Worm (Caenorhabditis elegans): Measurements from ENCODE around the gene fbxa-215.
"Not testable (repeated sequence)": the region's sequence is repeated elsewhere in the genome, so short reads cannot be mapped to it uniquely, and the experiment has no call there.

ce11 chrIV:13662570-13662969 lies 4.1 kb downstream of the fbxa-215 start, which contains the start of gene Y45F10C.2:
- not testable (repeated sequence) for TF ChIP-seq ceh-28 (tag; optimal IDR thresholded peaks at IDR 0.05); nhr-12 (tag; optimal IDR thresholded peaks at IDR 0.05); unc-62 (GFP tag; optimal IDR thresholded peaks at IDR 0.05); skn-1 (tag; optimal IDR thresholded peaks at IDR 0.05); nhr-11 (tag; optimal IDR thresholded peaks at IDR 0.05); jun-1 (tag; optimal IDR thresholded peaks at IDR 0.05); pqm-1 (tag; optimal IDR thresholded peaks at IDR 0.05); fkh-10 (GFP tag; optimal IDR thresholded peaks at IDR 0.05); nhr-77 (tag; optimal IDR thresholded peaks at IDR 0.05); nhr-76 (tag; optimal IDR thresholded peaks at IDR 0.05)

Measured in whole organism, L3 larva.